Fruit fly (Drosophila melanogaster) whole organism: ENCODE measurements around the gene mRpL4.

Experiments
- pan ChIP-seq: fragments of >200 bp; optimal IDR thresholded peaks from 2 replicates; lab custom pipeline; 2017
- psq ChIP-seq: fragments of >200 bp; optimal IDR thresholded peaks from 2 replicates; lab custom pipeline; 2017

DNA sequence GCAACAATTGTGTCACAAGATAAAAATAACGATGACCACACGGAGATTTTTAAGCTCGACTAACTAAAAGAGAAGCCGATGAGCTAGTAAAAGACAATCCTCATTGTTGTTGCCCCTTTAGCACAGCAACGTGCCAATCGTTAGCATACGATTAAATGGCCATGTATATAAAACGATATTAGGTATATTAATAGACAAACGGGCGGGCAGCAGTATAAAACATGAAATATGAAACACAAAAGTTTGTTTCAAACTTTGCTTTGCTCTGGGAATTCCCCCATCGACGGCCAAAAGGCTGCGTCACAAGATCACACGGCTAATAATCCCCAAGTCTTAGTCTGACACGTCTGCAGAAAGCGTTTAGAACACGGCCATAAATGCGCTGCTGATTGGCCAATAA, 12.5 kb downstream of the mRpL4 start:
- no peak for TF ChIP-seq psq (lab: Kevin White, UChicago)
- TF ChIP-seq pan (lab: Kevin White, UChicago), result no peak
